Worm (Caenorhabditis elegans) whole organism, L1 larva: ENCODE results near the gene ZK643.2.

Experiments used
- C16A3.4 ChIP-seq: fragments of 150-350 bp; optimal IDR thresholded peaks from 2 replicates; lab custom pipeline; 2014; ENCODE audit warnings: missing biosample characterization, missing genetic modification characterization
- alr-1 ChIP-seq: fragments of 200-800 bp; sonication (Bioruptor generic); optimal IDR thresholded peaks from 2 replicates; lab custom pipeline; 2018; ENCODE audit warnings: borderline replicate concordance, mild to moderate bottlenecking, missing genetic modification characterization, missing compliant biosample characterization
- lin-13 ChIP-seq: fragments of 150-350 bp; optimal IDR thresholded peaks from 2 replicates; lab custom pipeline; 2014; ENCODE audit warnings: missing biosample characterization, missing genetic modification reagents, missing genetic modification characterization
- ztf-4 ChIP-seq: fragments of 150-350 bp; optimal IDR thresholded peaks from 2 replicates; lab custom pipeline; 2014; ENCODE audit warnings: missing biosample characterization, missing genetic modification characterization

ce11 chrIII:8985965-8986364 is 29.6 kb downstream of the ZK643.2 start:
- TF ChIP-seq C16A3.4 (tag; lab: Kevin White, UChicago) (no peak), alr-1 (no peak), lin-13 (no peak), ztf-4 (tag; lab: Kevin White, UChicago) (no peak)
